Fruit fly (Drosophila melanogaster) whole organism, pupa: ENCODE results near the gene CG43679.

Experiments
- CG10348 ChIP-seq: fragments of 200-800 bp; sonication (Bioruptor generic); IDR thresholded peaks from 2 replicates; pipeline ENCODE4 v1.3.6; 2022; ENCODE audit warnings: missing biosample characterization, missing genetic modification characterization
- CG12605 ChIP-seq: fragments of 200-800 bp; sonication (Bioruptor generic); IDR thresholded peaks from 2 replicates; pipeline ENCODE4 v1.3.6; 2022; ENCODE audit warnings: missing biosample characterization, missing genetic modification characterization
- CG13204 ChIP-seq: fragments of 200-800 bp; sonication (Bioruptor generic); optimal IDR thresholded peaks from 2 replicates; lab custom pipeline; 2018; ENCODE audit warnings: missing biosample characterization, mild to moderate bottlenecking, missing genetic modification characterization, moderate library complexity
- CG14655 ChIP-seq: fragments of 200-800 bp; sonication (Bioruptor generic); optimal IDR thresholded peaks from 3 replicates; lab custom pipeline; 2017; ENCODE audit warnings: mild to moderate bottlenecking, missing biosample characterization, missing genetic modification reagents, missing genetic modification characterization
- CG15710 ChIP-seq: fragments of 200-800 bp; sonication (Bioruptor generic); optimal IDR thresholded peaks from 2 replicates; lab custom pipeline; 2018; ENCODE audit warnings: missing biosample characterization, mild to moderate bottlenecking, missing genetic modification characterization, moderate library complexity
- CG17806 ChIP-seq: fragments of 200-800 bp; sonication (Bioruptor generic); optimal IDR thresholded peaks from 2 replicates; lab custom pipeline; 2018; ENCODE audit warnings: missing biosample characterization, mild to moderate bottlenecking, missing genetic modification characterization, moderate library complexity
- CG32121 ChIP-seq: fragments of 200-800 bp; sonication (Bioruptor generic); IDR thresholded peaks from 2 replicates; pipeline ENCODE4 v1.3.6; 2022; ENCODE audit warnings: missing biosample characterization, missing genetic modification characterization
- CG34367 ChIP-seq: fragments of 200-800 bp; sonication (Bioruptor generic); optimal IDR thresholded peaks from 2 replicates; lab custom pipeline; 2018; ENCODE audit warnings: missing biosample characterization, mild to moderate bottlenecking, missing genetic modification characterization
- CG4496 ChIP-seq: fragments of 200-800 bp; sonication (Bioruptor generic); IDR thresholded peaks from 3 replicates; pipeline ENCODE4 v1.3.6; 2022; ENCODE audit warnings: missing biosample characterization, missing genetic modification characterization
- CG8159 ChIP-seq: fragments of 200-800 bp; sonication (Bioruptor generic); optimal IDR thresholded peaks from 3 replicates; lab custom pipeline; 2018; ENCODE audit warnings: missing biosample characterization, mild to moderate bottlenecking, missing genetic modification characterization, moderate library complexity
- CG8301 ChIP-seq: fragments of 200-800 bp; sonication (Bioruptor generic); optimal IDR thresholded peaks from 2 replicates; lab custom pipeline; 2018; ENCODE audit warnings: missing biosample characterization, mild to moderate bottlenecking, missing genetic modification characterization
- CG9948 ChIP-seq: fragments of 200-800 bp; sonication (Bioruptor generic); optimal IDR thresholded peaks from 2 replicates; lab custom pipeline; 2018; ENCODE audit warnings: missing biosample characterization, mild to moderate bottlenecking, missing genetic modification characterization, moderate library complexity
- D1 ChIP-seq: fragments of 200-800 bp; sonication (Bioruptor generic); optimal IDR thresholded peaks from 2 replicates; lab custom pipeline; 2018; ENCODE audit warnings: missing biosample characterization, mild to moderate bottlenecking, missing genetic modification characterization, moderate library complexity
- EcR ChIP-seq: fragments of 200-800 bp; sonication (Bioruptor generic); optimal IDR thresholded peaks from 3 replicates; lab custom pipeline; 2019; ENCODE audit warnings: missing biosample characterization, missing genetic modification characterization, mild to moderate bottlenecking, moderate library complexity, missing genetic modification reagents
- Ets98B ChIP-seq: fragments of 200-800 bp; sonication (Bioruptor generic); IDR thresholded peaks from 2 replicates; pipeline ENCODE4 v1.3.6; 2022; ENCODE audit warnings: missing biosample characterization, missing genetic modification characterization
- Pif1A ChIP-seq: fragments of 200-800 bp; sonication (Bioruptor generic); optimal IDR thresholded peaks from 3 replicates; lab custom pipeline; 2016; ENCODE audit warnings: missing biosample characterization, missing genetic modification characterization
- Pif1B ChIP-seq: fragments of 200-800 bp; sonication (Bioruptor generic); optimal IDR thresholded peaks from 3 replicates; lab custom pipeline; 2016; ENCODE audit warnings: missing biosample characterization, missing genetic modification characterization
- Snoo ChIP-seq: fragments of 200-800 bp; sonication (Bioruptor generic); optimal IDR thresholded peaks from 3 replicates; lab custom pipeline; 2017; ENCODE audit warnings: missing biosample characterization, mild to moderate bottlenecking, missing genetic modification characterization, inconsistent platforms
- fd96Ca ChIP-seq: fragments of 200-800 bp; sonication (Bioruptor generic); IDR thresholded peaks from 3 replicates; pipeline ENCODE4 v1.3.6; 2022; ENCODE audit warnings: missing biosample characterization, missing genetic modification characterization
- gl ChIP-seq: fragments of 200-800 bp; sonication (Bioruptor generic); optimal IDR thresholded peaks from 2 replicates; lab custom pipeline; 2018; ENCODE audit warnings: missing biosample characterization, mild to moderate bottlenecking, missing genetic modification characterization
- rn ChIP-seq: fragments of 200-800 bp; sonication (Bioruptor generic); IDR thresholded peaks from 2 replicates; pipeline ENCODE4 v1.3.6; 2022; ENCODE audit warnings: missing biosample characterization, missing genetic modification characterization

The CG43679 gene

DNA sequence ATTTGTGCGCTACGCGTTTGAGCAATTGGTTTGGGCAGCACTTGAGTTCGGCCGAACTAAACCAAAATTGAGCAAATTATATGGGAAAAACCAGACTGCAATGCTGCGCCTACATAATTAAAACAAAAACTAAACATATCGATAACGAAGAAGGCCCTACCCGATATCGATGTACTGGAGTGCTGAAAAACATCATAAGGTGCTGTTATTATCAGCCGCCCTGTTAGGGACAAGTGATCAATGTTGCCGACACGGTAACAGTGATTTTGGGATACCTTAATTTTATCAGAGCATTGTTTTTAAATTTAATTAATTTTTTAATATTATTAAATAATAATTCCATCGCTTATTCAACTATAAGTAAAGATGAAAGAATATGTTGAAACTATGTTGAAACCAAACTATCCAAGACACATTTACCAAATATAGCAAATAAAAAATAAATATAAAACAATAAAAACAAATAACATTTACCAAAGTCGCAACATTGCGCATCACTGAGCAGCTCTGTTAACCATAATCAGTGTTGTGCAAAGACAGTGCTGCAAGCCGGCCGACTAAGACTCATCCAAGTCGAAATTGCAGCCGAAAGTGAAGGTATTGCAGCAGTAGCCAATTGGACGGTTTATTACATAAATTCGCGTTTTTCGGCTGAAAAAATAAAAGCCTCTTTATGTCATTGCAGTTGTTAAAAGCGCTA, 43.5 kb upstream of the CG43679 start, which contains the start of the genes sstn, Plp and GlyRS:
Gene sstn (minus strand): TSS at position 131 of the 700 bp plus-strand sequence.
Gene Plp (minus strand): TSS at position 136 of the 700 bp plus-strand sequence.
Gene GlyRS (plus strand): TSS at position 554 of the 700 bp plus-strand sequence.
- TF ChIP-seq CG14655 (GFP tag; lab: Kevin White, UChicago) (no peak), CG15710 (peak; percentile 25), EcR (GFP tag; lab: Kevin White, UChicago) (no peak), gl (no peak), Pif1B (no peak), CG12605 (no peak), CG8159 (tag; lab: Kevin White, UChicago) (peak; percentile 47), CG13204 (no peak), CG9948 (no peak), Pif1A (GFP tag; lab: Kevin White, UChicago) (no peak), CG8301 (tag; lab: Kevin White, UChicago) (no peak), CG34367 (no peak)

- TF ChIP-seq CG4496 (GFP tag; lab: Robert Waterston, UW) = 0 out of 3 replicates have a peak, but pooled peaks have one; percentile 49
- TF ChIP-seq Pif1A (GFP tag; lab: Kevin White, UChicago) = peak; percentile 19
- TF ChIP-seq CG15710 = no peak
- no peak for TF ChIP-seq Snoo (tag; lab: Kevin White, UChicago)
- TF ChIP-seq Ets98B (GFP tag; lab: Robert Waterston, UW) = no peak; the same call in 1 of the 2 replicates
- peak; percentile 5 for TF ChIP-seq CG8159 (tag; lab: Kevin White, UChicago)
- TF ChIP-seq CG8301 (tag; lab: Kevin White, UChicago) = no peak
- no peak for TF ChIP-seq CG14655 (GFP tag; lab: Kevin White, UChicago)
- TF ChIP-seq CG32121 = 0 out of 2 replicates have a peak, but pooled peaks have one; percentile 37
- TF ChIP-seq EcR (GFP tag; lab: Kevin White, UChicago) = peak; percentile 70
- no peak for TF ChIP-seq CG17806 (tag; lab: Kevin White, UChicago)
- TF ChIP-seq D1 (tag; lab: Kevin White, UChicago) = no peak
- no peak for TF ChIP-seq CG9948
Observed at dm6 chr3L:15093929-15094588, 42.8 kb upstream of the CG43679 start.

DNA sequence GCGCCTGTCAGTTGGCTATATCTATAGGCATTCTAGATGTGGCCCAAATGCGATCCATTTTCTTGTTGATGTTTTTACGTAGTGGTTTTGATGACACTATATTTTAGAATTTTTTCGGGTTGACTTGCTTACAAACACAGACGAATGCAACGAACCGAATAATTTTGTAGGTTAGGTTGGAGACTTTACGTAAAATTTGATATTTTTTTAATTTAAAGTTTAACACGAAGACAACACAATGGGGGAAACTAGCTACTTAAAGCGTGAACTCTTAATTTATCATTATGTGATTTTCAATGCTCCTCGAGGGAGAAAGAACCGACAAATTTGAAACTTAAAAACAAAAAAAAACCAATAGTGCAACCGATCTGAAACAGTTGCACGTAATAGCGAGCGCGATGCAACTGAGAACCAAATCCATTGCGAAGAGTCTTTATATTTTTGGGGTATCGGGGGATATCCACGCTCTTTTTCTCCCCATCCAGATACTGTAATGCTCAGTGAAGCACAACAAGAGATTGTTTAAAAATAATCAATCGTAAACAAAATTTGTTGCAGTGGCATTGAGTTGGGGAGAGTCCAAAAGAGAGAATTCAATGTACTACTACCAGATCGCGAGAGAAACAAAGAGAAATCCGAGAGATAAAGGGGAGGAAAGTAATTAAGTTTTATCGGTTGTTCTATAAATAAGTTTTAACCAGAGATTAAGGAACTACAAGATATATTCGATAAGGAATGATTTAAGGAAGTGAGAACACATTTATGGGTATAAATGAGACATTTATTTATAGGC, 38.9 kb upstream of the CG43679 start:
- TF ChIP-seq EcR (GFP tag; lab: Kevin White, UChicago) = no peak
- TF ChIP-seq CG8159 (tag; lab: Kevin White, UChicago) = no peak
- TF ChIP-seq CG4496 (GFP tag; lab: Robert Waterston, UW) = no peak
- no peak for TF ChIP-seq CG15710
- TF ChIP-seq CG8301 (tag; lab: Kevin White, UChicago) = no peak
- no peak for TF ChIP-seq CG10348 (GFP tag; lab: Robert Waterston, UW)
- TF ChIP-seq fd96Ca (GFP tag; lab: Robert Waterston, UW) = no peak
- no peak for TF ChIP-seq Snoo (tag; lab: Kevin White, UChicago)

- no peak for TF ChIP-seq fd96Ca (GFP tag; lab: Robert Waterston, UW)
- TF ChIP-seq Snoo (tag; lab: Kevin White, UChicago) = no peak
- TF ChIP-seq D1 (tag; lab: Kevin White, UChicago) = no peak
- TF ChIP-seq Ets98B (GFP tag; lab: Robert Waterston, UW) = no peak
- no peak for TF ChIP-seq CG4496 (GFP tag; lab: Robert Waterston, UW)
- no peak for TF ChIP-seq CG13204
- no peak for TF ChIP-seq CG17806 (tag; lab: Kevin White, UChicago)
- no peak for TF ChIP-seq CG10348 (GFP tag; lab: Robert Waterston, UW)
- no peak for TF ChIP-seq EcR (GFP tag; lab: Kevin White, UChicago)
- no peak for TF ChIP-seq Pif1A (GFP tag; lab: Kevin White, UChicago)
- no peak for TF ChIP-seq CG8301 (tag; lab: Kevin White, UChicago)
- no peak for TF ChIP-seq CG14655 (GFP tag; lab: Kevin White, UChicago)
- no peak for TF ChIP-seq rn (GFP tag; lab: Robert Waterston, UW)
- no peak for TF ChIP-seq Pif1B
- no peak for TF ChIP-seq CG9948
Observed at dm6 chr3L:15089083-15089704, 38.0 kb upstream of the CG43679 start.

- TF ChIP-seq Ets98B (GFP tag; lab: Robert Waterston, UW) (no peak), CG8301 (tag; lab: Kevin White, UChicago) (no peak), CG13204 (no peak)
Observed at dm6 chr3L:15088285-15088684, 37.1 kb upstream of the CG43679 start.
